4 worm cellular contexts compared by ENCODE assay signal in the genomic region with DNA sequence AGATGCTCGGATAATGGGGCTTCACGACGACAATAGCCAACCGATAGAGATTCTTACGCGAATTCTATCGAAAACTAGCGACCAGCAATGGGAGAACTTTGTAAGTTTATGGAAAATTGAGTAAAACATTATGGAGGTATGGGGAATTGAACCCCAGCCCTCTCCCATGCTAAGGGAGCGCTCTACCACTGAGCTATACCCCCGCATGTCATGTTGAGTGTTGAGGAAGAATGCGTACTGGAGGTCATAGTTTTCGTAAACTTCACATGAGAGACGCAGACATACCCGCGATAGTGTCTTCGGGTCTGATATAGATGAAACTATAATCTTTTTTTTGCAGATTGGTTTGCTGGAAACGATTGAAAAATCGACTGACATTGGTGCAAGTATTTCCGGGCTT.
TF ChIP-seq lines count a peak whose summit lies in the region.

No protein-coding gene starts in this region.

TF ChIP-seq in whole organism, L2 larva, 48 proteins besides CTCF, POLR2A, EP300 and RAD21 (continues in another document):
- TF ChIP-seq sma-9 (GFP tag; optimal IDR thresholded peaks at IDR 0.05; lab: Kevin White, UChicago) = peak; percentile 74
- no peak for TF ChIP-seq sma-9 (tag; optimal IDR thresholded peaks at IDR 0.05; lab: Kevin White, UChicago)
- TF ChIP-seq R02D3.7 (tag; optimal IDR thresholded peaks at IDR 0.05; lab: Kevin White, UChicago) = no peak
- peak; percentile 13 for TF ChIP-seq zag-1 (tag; optimal IDR thresholded peaks at IDR 0.05; lab: Kevin White, UChicago)
- peak; percentile 74 for TF ChIP-seq crh-2 (tag; optimal IDR thresholded peaks at IDR 0.05; lab: Kevin White, UChicago)
- TF ChIP-seq lsy-2 (tag; optimal IDR thresholded peaks at IDR 0.05; lab: Kevin White, UChicago) = peak; percentile 52 to 63
- TF ChIP-seq mdl-1 (tag; optimal IDR thresholded peaks at IDR 0.05; lab: Kevin White, UChicago) = peak in 1 of 2 experiments; percentile 5
- no peak for TF ChIP-seq blmp-1 (tag; optimal IDR thresholded peaks at IDR 0.05; lab: Kevin White, UChicago; ENCODE audit: insufficient read depth)
- peak; percentile 52 for TF ChIP-seq lin-11 (tag; optimal IDR thresholded peaks at IDR 0.05; lab: Kevin White, UChicago)
- TF ChIP-seq lin-13 (GFP tag; optimal IDR thresholded peaks at IDR 0.05; lab: Kevin White, UChicago) = no peak
- TF ChIP-seq dmd-4 (tag; optimal IDR thresholded peaks at IDR 0.05; lab: Kevin White, UChicago) = no peak
- no peak for TF ChIP-seq ztf-4 (tag; optimal IDR thresholded peaks at IDR 0.05; lab: Kevin White, UChicago)
- peak; percentile 57 for TF ChIP-seq C34F6.9 (tag; optimal IDR thresholded peaks at IDR 0.05; lab: Kevin White, UChicago)
- no peak for TF ChIP-seq mbf-1 (tag; optimal IDR thresholded peaks at IDR 0.05; lab: Kevin White, UChicago)
- TF ChIP-seq nhr-23 (tag; optimal IDR thresholded peaks at IDR 0.05; lab: Kevin White, UChicago) = no peak
- no peak for TF ChIP-seq skn-1 (tag; optimal IDR thresholded peaks at IDR 0.05; lab: Kevin White, UChicago)
- TF ChIP-seq nhr-25 (tag; optimal IDR thresholded peaks at IDR 0.05; lab: Kevin White, UChicago) = peak; percentile 46
- peak; percentile 6 for TF ChIP-seq snpc-4 (tag; optimal IDR thresholded peaks at IDR 0.05; lab: Kevin White, UChicago)
- TF ChIP-seq alr-1 (tag; optimal IDR thresholded peaks at IDR 0.05; lab: Kevin White, UChicago) = no peak
- TF ChIP-seq nhr-237 (tag; optimal IDR thresholded peaks at IDR 0.05; lab: Kevin White, UChicago) = no peak
- no peak for TF ChIP-seq elt-1 (tag; optimal IDR thresholded peaks at IDR 0.05; lab: Kevin White, UChicago)
- peak; percentile 44 for TF ChIP-seq ceh-16 (tag; optimal IDR thresholded peaks at IDR 0.05; lab: Kevin White, UChicago)

TF ChIP-seq in whole organism, L4 larva, 104 proteins besides CTCF, POLR2A, EP300 and RAD21 (continues in another document):
- TF ChIP-seq nhr-11 (tag; optimal IDR thresholded peaks at IDR 0.05; lab: Kevin White, UChicago) (no peak), R02D3.7 (tag; optimal IDR thresholded peaks at IDR 0.05; lab: Kevin White, UChicago) (no peak), T26A8.4 (GFP tag; IDR thresholded peaks at IDR 0.05; lab: Robert Waterston, UW) (peak; percentile 88), ces-1 (GFP tag; optimal IDR thresholded peaks at IDR 0.05; lab: Kevin White, UChicago) (no peak), zfp-3 (GFP tag; conservative IDR thresholded peaks at IDR 0.05; lab: Robert Waterston, UW) (0 out of 2 replicates have a peak, but pooled peaks have one; percentile 39), lin-1 (GFP tag; IDR thresholded peaks at IDR 0.05; lab: Robert Waterston, UW) (peak; percentile 75), set-16 (GFP tag; IDR thresholded peaks at IDR 0.05; lab: Robert Waterston, UW) (no peak), lir-3 (tag; optimal IDR thresholded peaks at IDR 0.05; lab: Kevin White, UChicago) (peak; percentile 14), nhr-6 (tag; optimal IDR thresholded peaks at IDR 0.05; lab: Kevin White, UChicago) (peak; percentile 61), egl-43 (GFP tag; IDR thresholded peaks at IDR 0.05; lab: Robert Waterston, UW) (peak; percentile 93), hlh-11 (tag; optimal IDR thresholded peaks at IDR 0.05; lab: Kevin White, UChicago) (peak; percentile 64), hlh-30 (tag; optimal IDR thresholded peaks at IDR 0.05; lab: Kevin White, UChicago; ENCODE audit: insufficient read depth) (peak; percentile 56), mxl-3 (GFP tag; optimal IDR thresholded peaks at IDR 0.05; lab: Kevin White, UChicago) (peak; percentile 64), T20F7.1 (GFP tag; optimal IDR thresholded peaks at IDR 0.05; lab: Kevin White, UChicago) (no peak), ZK546.5 (tag; optimal IDR thresholded peaks at IDR 0.05; lab: Kevin White, UChicago) (no peak), daf-16 (GFP tag; optimal IDR thresholded peaks at IDR 0.05; lab: Kevin White, UChicago) (peak; percentile 46 to 88), daf-16 (tag; optimal IDR thresholded peaks at IDR 0.05; lab: Kevin White, UChicago) (peak; percentile 65), gei-8 (GFP tag; optimal IDR thresholded peaks at IDR 0.05; lab: Kevin White, UChicago) (peak; percentile 62), madf-9 (GFP tag; conservative IDR thresholded peaks at IDR 0.05; lab: Robert Waterston, UW) (peak; percentile 53; the same call in 1 of the 2 replicates), madf-5 (GFP tag; IDR thresholded peaks at IDR 0.05; lab: Robert Waterston, UW) (peak in 1 of 2 experiments; percentile 8; a peak in 1 of 4 replicates), ceh-82 (tag; optimal IDR thresholded peaks at IDR 0.05; lab: Kevin White, UChicago) (no peak), nhr-102 (tag; optimal IDR thresholded peaks at IDR 0.05; lab: Kevin White, UChicago) (peak; percentile 71)

TF ChIP-seq in whole organism, late embryonic, 69 proteins besides CTCF, POLR2A, EP300 and RAD21 (continues in another document):
- TF ChIP-seq ceh-14 (tag; optimal IDR thresholded peaks at IDR 0.05; lab: Kevin White, UChicago) (peak; percentile 82), pqm-1 (tag; optimal IDR thresholded peaks at IDR 0.05; lab: Kevin White, UChicago) (peak; percentile 62), ama-1 (optimal IDR thresholded peaks at IDR 0.05; lab: Kevin White, UChicago) (no peak), odd-2 (tag; optimal IDR thresholded peaks at IDR 0.05; lab: Kevin White, UChicago) (peak; percentile 11), eyg-1 (tag; optimal IDR thresholded peaks at IDR 0.05; lab: Kevin White, UChicago) (peak; percentile 65), ceh-48 (tag; optimal IDR thresholded peaks at IDR 0.05; lab: Kevin White, UChicago) (peak; percentile 71), sdc-2 (tag; optimal IDR thresholded peaks at IDR 0.05; lab: Kevin White, UChicago) (peak; percentile 76), sox-4 (tag; optimal IDR thresholded peaks at IDR 0.05; lab: Kevin White, UChicago) (peak; percentile 89), ets-4 (tag; optimal IDR thresholded peaks at IDR 0.05; lab: Kevin White, UChicago) (peak; percentile 44), unc-86 (tag; optimal IDR thresholded peaks at IDR 0.05; lab: Kevin White, UChicago) (peak; percentile 85), nfya-1 (tag; optimal IDR thresholded peaks at IDR 0.05; lab: Kevin White, UChicago) (peak; percentile 47), ceh-31 (tag; optimal IDR thresholded peaks at IDR 0.05; lab: Kevin White, UChicago) (peak; percentile 67), ceh-2 (tag; optimal IDR thresholded peaks at IDR 0.05; lab: Kevin White, UChicago) (peak; percentile 73), dve-1 (tag; optimal IDR thresholded peaks at IDR 0.05; lab: Kevin White, UChicago) (peak; percentile 76), hlh-13 (GFP tag; optimal IDR thresholded peaks at IDR 0.05; lab: Kevin White, UChicago) (peak; percentile 78), ceh-45 (GFP tag; IDR thresholded peaks at IDR 0.05; lab: Robert Waterston, UW) (peak; percentile 83), unc-42 (tag; optimal IDR thresholded peaks at IDR 0.05; lab: Kevin White, UChicago) (peak; percentile 57), ceh-6 (GFP tag; optimal IDR thresholded peaks at IDR 0.05; lab: Kevin White, UChicago) (peak; percentile 83), syd-9 (tag; optimal IDR thresholded peaks at IDR 0.05; lab: Kevin White, UChicago) (peak; percentile 86), C08G9.2 (tag; optimal IDR thresholded peaks at IDR 0.05; lab: Kevin White, UChicago) (peak; percentile 83), nhr-232 (tag; optimal IDR thresholded peaks at IDR 0.05; lab: Kevin White, UChicago) (peak; percentile 84), hlh-15 (tag; optimal IDR thresholded peaks at IDR 0.05; lab: Kevin White, UChicago) (peak; percentile 27), nhr-11 (tag; optimal IDR thresholded peaks at IDR 0.05; lab: Kevin White, UChicago) (no peak), ceh-18 (tag; optimal IDR thresholded peaks at IDR 0.05; lab: Kevin White, UChicago) (peak; percentile 82)

TF ChIP-seq in whole organism, mixed stage, embryonic, 35 proteins besides CTCF, POLR2A, EP300 and RAD21 (continues in another document):
- TF ChIP-seq lsy-2 (tag; optimal IDR thresholded peaks at IDR 0.05; lab: Kevin White, UChicago) (no peak), nhr-28 (tag; optimal IDR thresholded peaks at IDR 0.05; lab: Kevin White, UChicago) (peak; percentile 69), hlh-1 (tag; optimal IDR thresholded peaks at IDR 0.05; lab: Kevin White, UChicago) (no peak), lin-13 (tag; optimal IDR thresholded peaks at IDR 0.05; lab: Kevin White, UChicago) (peak; percentile 43), M03D4.4 (tag; optimal IDR thresholded peaks at IDR 0.05; lab: Kevin White, UChicago) (peak; percentile 87), bed-3 (GFP tag; optimal IDR thresholded peaks at IDR 0.05; lab: Kevin White, UChicago) (peak; percentile 74), nhr-76 (tag; optimal IDR thresholded peaks at IDR 0.05; lab: Kevin White, UChicago) (no peak), pha-4 (tag; optimal IDR thresholded peaks at IDR 0.05; lab: Kevin White, UChicago) (peak; percentile 29), sptf-1 (tag; optimal IDR thresholded peaks at IDR 0.05; lab: Kevin White, UChicago) (peak; percentile 93), lin-32 (GFP tag; optimal IDR thresholded peaks at IDR 0.05; lab: Kevin White, UChicago) (peak; percentile 86), ceh-39 (tag; optimal IDR thresholded peaks at IDR 0.05; lab: Kevin White, UChicago) (no peak), ztf-11 (tag; optimal IDR thresholded peaks at IDR 0.05; lab: Kevin White, UChicago) (no peak), mls-2 (tag; optimal IDR thresholded peaks at IDR 0.05; lab: Kevin White, UChicago) (peak; percentile 94), ham-2 (GFP tag; optimal IDR thresholded peaks at IDR 0.05; lab: Kevin White, UChicago) (peak; percentile 90), tbx-8 (GFP tag; optimal IDR thresholded peaks at IDR 0.05; lab: Kevin White, UChicago) (peak; percentile 62), zip-8 (tag; optimal IDR thresholded peaks at IDR 0.05; lab: Kevin White, UChicago) (no peak), unc-62 (GFP tag; optimal IDR thresholded peaks at IDR 0.05; lab: Kevin White, UChicago) (peak; percentile 37), flh-1 (GFP tag; optimal IDR thresholded peaks at IDR 0.05; lab: Kevin White, UChicago) (peak; percentile 41), ceh-43 (GFP tag; optimal IDR thresholded peaks at IDR 0.05; lab: Kevin White, UChicago) (peak; percentile 78), drap-1 (GFP tag; optimal IDR thresholded peaks at IDR 0.05; lab: Kevin White, UChicago) (peak; percentile 87), sem-2 (GFP tag; optimal IDR thresholded peaks at IDR 0.05; lab: Kevin White, UChicago) (peak; percentile 80), unc-39 (tag; optimal IDR thresholded peaks at IDR 0.05; lab: Kevin White, UChicago) (no peak), ceh-83 (GFP tag; optimal IDR thresholded peaks at IDR 0.05; lab: Kevin White, UChicago) (peak; percentile 92), mep-1 (tag; optimal IDR thresholded peaks at IDR 0.05; lab: Kevin White, UChicago) (peak; percentile 26), nhr-2 (tag; optimal IDR thresholded peaks at IDR 0.05; lab: Kevin White, UChicago) (no peak), cnd-1 (tag; optimal IDR thresholded peaks at IDR 0.05; lab: Kevin White, UChicago) (peak; percentile 79), mab-5 (tag; optimal IDR thresholded peaks at IDR 0.05; lab: Kevin White, UChicago) (no peak), unc-120 (tag; optimal IDR thresholded peaks at IDR 0.05; lab: Kevin White, UChicago; ENCODE audit: poor library complexity, severe bottlenecking) (peak; percentile 87)
